Fruit fly (Drosophila melanogaster) whole organism, embryonic: ENCODE measurements around the gene kra.

Source experiments
- Antp ChIP-seq: fragments of 200-800 bp; sonication (Bioruptor generic); optimal IDR thresholded peaks from 3 replicates; lab custom pipeline; 2016; ENCODE audit warnings: missing biosample characterization, missing genetic modification characterization
- B-H1 ChIP-seq: fragments of 200-800 bp; sonication (Bioruptor generic); IDR thresholded peaks from 3 replicates; pipeline ENCODE4 v1.3.6; 2022; ENCODE audit warnings: missing biosample characterization, missing genetic modification characterization
- B-H2 ChIP-seq: fragments of 200-800 bp; sonication (Bioruptor generic); optimal IDR thresholded peaks from 2 replicates; lab custom pipeline; 2018; ENCODE audit warnings: missing biosample characterization, mild to moderate bottlenecking, missing genetic modification characterization
- CG10366 ChIP-seq: fragments of 200-800 bp; sonication (Bioruptor generic); IDR thresholded peaks from 2 replicates; pipeline ENCODE4 v1.3.6; 2022; ENCODE audit warnings: missing biosample characterization, missing genetic modification characterization
- CG10959 ChIP-seq: fragments of 200-800 bp; sonication (Bioruptor generic); IDR thresholded peaks from 2 replicates; pipeline ENCODE4 v1.3.6; 2022; ENCODE audit warnings: missing biosample characterization, missing genetic modification characterization
- CG11456 ChIP-seq: fragments of 200-800 bp; sonication (Bioruptor generic); IDR thresholded peaks from 3 replicates; pipeline ENCODE4 v1.3.6; 2022; ENCODE audit warnings: missing biosample characterization, missing genetic modification characterization
- CG12155 ChIP-seq: fragments of 200-800 bp; sonication (Bioruptor generic); optimal IDR thresholded peaks from 3 replicates; lab custom pipeline; 2016; ENCODE audit warnings: missing biosample characterization, missing genetic modification characterization
- CG13894 ChIP-seq: fragments of 200-800 bp; sonication (Bioruptor generic); optimal IDR thresholded peaks from 3 replicates; lab custom pipeline; 2018; ENCODE audit warnings: missing biosample characterization, mild to moderate bottlenecking, missing genetic modification characterization, moderate library complexity
- CG15479 ChIP-seq: fragments of 200-800 bp; sonication (Bioruptor generic); optimal IDR thresholded peaks from 3 replicates; lab custom pipeline; 2019; ENCODE audit warnings: missing biosample characterization, mild to moderate bottlenecking, missing genetic modification characterization, moderate library complexity
- CG15601 ChIP-seq: fragments of 200-800 bp; sonication (Bioruptor generic); optimal IDR thresholded peaks from 3 replicates; lab custom pipeline; 2019; ENCODE audit warnings: missing biosample characterization, mild to moderate bottlenecking, missing genetic modification characterization, moderate library complexity
- CG15696 ChIP-seq: fragments of 200-800 bp; sonication (Bioruptor generic); optimal IDR thresholded peaks from 2 replicates; lab custom pipeline; 2019; ENCODE audit warnings: missing biosample characterization, mild to moderate bottlenecking, missing genetic modification characterization, moderate library complexity
- CG1832 ChIP-seq: fragments of 200-800 bp; sonication (Bioruptor generic); optimal IDR thresholded peaks from 2 replicates; lab custom pipeline; 2017; ENCODE audit warnings: missing biosample characterization, mild to moderate bottlenecking, missing genetic modification characterization, inconsistent platforms
- CG18619 ChIP-seq: fragments of 200-800 bp; sonication (Bioruptor generic); optimal IDR thresholded peaks from 3 replicates; lab custom pipeline; 2017; ENCODE audit warnings: missing biosample characterization, mild to moderate bottlenecking, missing genetic modification characterization
- CG2199 ChIP-seq: fragments of 200-800 bp; sonication (Bioruptor generic); IDR thresholded peaks from 3 replicates; pipeline ENCODE4 v1.3.6; 2022; ENCODE audit warnings: missing biosample characterization, missing genetic modification characterization
- CG2889 ChIP-seq: fragments of 200-800 bp; sonication (Bioruptor generic); IDR thresholded peaks from 3 replicates; pipeline ENCODE4 v1.3.6; 2022; ENCODE audit warnings: missing biosample characterization, missing genetic modification characterization
- CG32532 ChIP-seq: fragments of 200-800 bp; sonication (Bioruptor generic); IDR thresholded peaks from 2 replicates; pipeline ENCODE4 v1.3.6; 2022; ENCODE audit warnings: missing biosample characterization, missing genetic modification characterization
- CG32772 ChIP-seq: fragments of 200-800 bp; sonication (Bioruptor generic); IDR thresholded peaks from 2 replicates; pipeline ENCODE4 v1.3.6; 2022; ENCODE audit warnings: missing biosample characterization, missing genetic modification characterization
- CG34376 ChIP-seq: fragments of 200-800 bp; sonication (Bioruptor generic); optimal IDR thresholded peaks from 2 replicates; lab custom pipeline; 2018; ENCODE audit warnings: missing biosample characterization, mild to moderate bottlenecking, missing genetic modification characterization
- CG3995 ChIP-seq: fragments of 200-800 bp; sonication (Bioruptor generic); optimal IDR thresholded peaks from 3 replicates; lab custom pipeline; 2016; ENCODE audit warnings: missing biosample characterization, missing genetic modification characterization
- CG6272 ChIP-seq: fragments of 200-800 bp; sonication (Bioruptor generic); IDR thresholded peaks from 2 replicates; pipeline ENCODE4 v1.3.6; 2022; ENCODE audit warnings: missing biosample characterization, missing genetic modification characterization
- CG6654 ChIP-seq: fragments of 200-800 bp; sonication (Bioruptor generic); optimal IDR thresholded peaks from 2 replicates; lab custom pipeline; 2017; ENCODE audit warnings: missing biosample characterization, mild to moderate bottlenecking, missing genetic modification characterization
- CG6683 ChIP-seq: fragments of 200-800 bp; sonication (Bioruptor generic); optimal IDR thresholded peaks from 2 replicates; lab custom pipeline; 2017; ENCODE audit warnings: missing biosample characterization, mild to moderate bottlenecking, missing genetic modification characterization, missing genetic modification reagents
- CG6765 ChIP-seq: fragments of 200-800 bp; sonication (Bioruptor generic); optimal IDR thresholded peaks from 3 replicates; lab custom pipeline; 2017; ENCODE audit warnings: missing biosample characterization, mild to moderate bottlenecking, missing genetic modification characterization
- CG7556 ChIP-seq: fragments of 200-800 bp; sonication (Bioruptor generic); optimal IDR thresholded peaks from 2 replicates; lab custom pipeline; 2017; ENCODE audit warnings: missing biosample characterization, mild to moderate bottlenecking, missing genetic modification characterization
- CG7745 ChIP-seq: fragments of 200-800 bp; sonication (Bioruptor generic); optimal IDR thresholded peaks from 2 replicates; lab custom pipeline; 2018; ENCODE audit warnings: missing biosample characterization, mild to moderate bottlenecking, missing genetic modification characterization, moderate library complexity
- CG7786 ChIP-seq: fragments of 200-800 bp; sonication (Bioruptor generic); optimal IDR thresholded peaks from 2 replicates; lab custom pipeline; 2016; ENCODE audit warnings: missing biosample characterization, missing genetic modification characterization
- CG8924 ChIP-seq: fragments of 200-800 bp; optimal IDR thresholded peaks from 3 replicates; lab custom pipeline; 2019; ENCODE audit warnings: missing biosample characterization, mild to moderate bottlenecking, missing genetic modification characterization, moderate library complexity
- CG9876 ChIP-seq: fragments of 200-800 bp; sonication (Bioruptor generic); optimal IDR thresholded peaks from 2 replicates; lab custom pipeline; 2016; ENCODE audit warnings: missing biosample characterization, missing genetic modification characterization
- Chrac-16 ChIP-seq: fragments of 200-800 bp; sonication (Bioruptor generic); optimal IDR thresholded peaks from 3 replicates; lab custom pipeline; 2016; ENCODE audit warnings: missing biosample characterization, missing genetic modification characterization
- Dip3 ChIP-seq: fragments of 200-800 bp; sonication (Bioruptor generic); optimal IDR thresholded peaks from 3 replicates; lab custom pipeline; 2016; ENCODE audit warnings: missing biosample characterization, missing genetic modification characterization
- E2f1 ChIP-seq: fragments of 200-800 bp; sonication (Bioruptor generic); IDR thresholded peaks from 2 replicates; pipeline ENCODE4 v1.3.6; 2022; ENCODE audit warnings: missing biosample characterization, missing genetic modification characterization
- H2.0 ChIP-seq: fragments of 200-800 bp; sonication (Bioruptor generic); IDR thresholded peaks from 2 replicates; pipeline ENCODE4 v1.3.6; 2022; ENCODE audit warnings: missing biosample characterization, missing genetic modification characterization
- MBD-R2 ChIP-seq: fragments of 200-800 bp; sonication (Bioruptor generic); IDR thresholded peaks from 2 replicates; pipeline ENCODE4 v1.3.6; 2022; ENCODE audit warnings: missing biosample characterization, missing genetic modification characterization
- Ptx1 ChIP-seq: fragments of 200-800 bp; sonication (Bioruptor generic); IDR thresholded peaks from 2 replicates; pipeline ENCODE4 v1.3.6; 2022; ENCODE audit warnings: missing biosample characterization, missing genetic modification characterization
- Scr ChIP-seq: fragments of 200-800 bp; sonication (Bioruptor generic); IDR thresholded peaks from 2 replicates; pipeline ENCODE4 v1.3.6; 2022; ENCODE audit warnings: missing biosample characterization, missing genetic modification characterization; ENCODE audit not compliant: partially characterized antibody
- Ssrp ChIP-seq: fragments of 200-800 bp; sonication (Bioruptor generic); optimal IDR thresholded peaks from 2 replicates; lab custom pipeline; 2018; ENCODE audit warnings: missing biosample characterization, mild to moderate bottlenecking, missing genetic modification characterization, moderate library complexity
- bab2 ChIP-seq: fragments of 200-800 bp; sonication (Bioruptor generic); optimal IDR thresholded peaks from 2 replicates; lab custom pipeline; 2016; ENCODE audit warnings: missing biosample characterization, missing genetic modification characterization
- croc ChIP-seq: fragments of 200-800 bp; sonication (Bioruptor generic); conservative IDR thresholded peaks from 3 replicates; pipeline ENCODE4 v1.3.6; 2022; ENCODE audit warnings: missing biosample characterization, missing genetic modification characterization
- da ChIP-seq: fragments of 200-800 bp; sonication (Bioruptor generic); optimal IDR thresholded peaks from 2 replicates; lab custom pipeline; 2016; ENCODE audit warnings: missing biosample characterization, missing genetic modification characterization
- dm ChIP-seq: fragments of 200-800 bp; sonication (Bioruptor generic); optimal IDR thresholded peaks from 3 replicates; lab custom pipeline; 2016; ENCODE audit warnings: missing biosample characterization, missing genetic modification characterization
- ftz-f1 ChIP-seq: fragments of 200-800 bp; sonication (Bioruptor generic); optimal IDR thresholded peaks from 2 replicates; lab custom pipeline; 2016; ENCODE audit warnings: missing biosample characterization, missing genetic modification characterization
- ham ChIP-seq: fragments of 200-800 bp; sonication (Bioruptor generic); IDR thresholded peaks from 2 replicates; pipeline ENCODE4 v1.3.6; 2022; ENCODE audit warnings: missing biosample characterization, missing genetic modification characterization
- nerfin-2 ChIP-seq: fragments of 200-800 bp; sonication (Bioruptor generic); IDR thresholded peaks from 2 replicates; pipeline ENCODE4 v1.3.6; 2022; ENCODE audit warnings: missing biosample characterization, missing genetic modification characterization; ENCODE audit not compliant: partially characterized antibody
- row ChIP-seq: fragments of 200-800 bp; sonication (Bioruptor generic); IDR thresholded peaks from 3 replicates; pipeline ENCODE4 v1.3.6; 2022; ENCODE audit warnings: missing biosample characterization, missing genetic modification characterization
- salm ChIP-seq: fragments of 200-800 bp; sonication (Bioruptor generic); optimal IDR thresholded peaks from 2 replicates; lab custom pipeline; 2018; ENCODE audit warnings: missing biosample characterization, mild to moderate bottlenecking, missing genetic modification characterization
- sc ChIP-seq, 3 experiments: fragments of >200 bp in 2 of 3; fragments of 200-800 bp in 1 of 3; sonication (Bioruptor generic) in 1 of 3; optimal IDR thresholded peaks; 2 replicates in 2 of 3; 3 replicates in 1 of 3; lab custom pipeline; 2017; ENCODE audit warnings: mild to moderate bottlenecking in 1 of 3, missing biosample characterization in 1 of 3, missing genetic modification characterization in 1 of 3, missing genetic modification reagents in 1 of 3
- schlank ChIP-seq: fragments of 200-800 bp; sonication (Bioruptor generic); optimal IDR thresholded peaks from 2 replicates; lab custom pipeline; 2018; ENCODE audit warnings: missing biosample characterization, mild to moderate bottlenecking, missing genetic modification characterization
- sna ChIP-seq: fragments of 200-800 bp; sonication (Bioruptor generic); IDR thresholded peaks from 2 replicates; pipeline ENCODE4 v1.3.6; 2022; ENCODE audit warnings: missing biosample characterization, missing genetic modification characterization; ENCODE audit not compliant: partially characterized antibody
- ttk ChIP-seq: fragments of 200-800 bp; sonication (Bioruptor generic); IDR thresholded peaks from 2 replicates; pipeline ENCODE4 v2.1.2; 2022; ENCODE audit warnings: missing biosample characterization, missing genetic modification characterization
- zen ChIP-seq: fragments of 200-800 bp; sonication (Bioruptor generic); optimal IDR thresholded peaks from 3 replicates; lab custom pipeline; 2018; ENCODE audit warnings: missing biosample characterization, mild to moderate bottlenecking, missing genetic modification characterization, moderate library complexity

The kra gene

dm6 chr3R:5568590-5568989, 32.3 kb downstream of the kra start, which contains the start of the genes CG2931 and Rheb (continued):
- TF ChIP-seq CG2199 (0 out of 3 replicates have a peak, but pooled peaks have one; percentile 12), CG6765 (GFP tag; lab: Kevin White, UChicago) (peak; percentile 33), MBD-R2 (peak; percentile 72), ftz-f1 (GFP tag; lab: Kevin White, UChicago) (no peak), CG34376 (no peak), CG32532 (GFP tag; lab: Robert Waterston, UW) (peak; percentile 71), CG7786 (GFP tag; lab: Kevin White, UChicago) (peak; percentile 19), nerfin-2 (GFP tag; lab: Robert Waterston, UW) (0 out of 2 replicates have a peak, but pooled peaks have one; percentile 30), CG15479 (GFP tag; lab: Kevin White, UChicago) (peak; percentile 51), sc (optimal IDR thresholded peaks at IDR 0.05; lab: Kevin White, UChicago) (no peak), sc (GFP tag; optimal IDR thresholded peaks at IDR 0.05; lab: Kevin White, UChicago) (no peak), CG7745 (tag; lab: Kevin White, UChicago) (no peak), sna (GFP tag; lab: Robert Waterston, UW) (peak; percentile 89), Dip3 (GFP tag; lab: Kevin White, UChicago) (peak; percentile 53), CG10366 (GFP tag; lab: Robert Waterston, UW) (peak; percentile 70), CG6272 (GFP tag; lab: Robert Waterston, UW) (peak; percentile 68), CG18619 (GFP tag; lab: Kevin White, UChicago) (peak; percentile 12), CG2889 (GFP tag; lab: Robert Waterston, UW) (no peak), Scr (GFP tag; lab: Robert Waterston, UW) (peak; percentile 85), Antp (GFP tag; lab: Kevin White, UChicago) (peak; percentile 28), zen (peak; percentile 62), CG3995 (GFP tag; lab: Kevin White, UChicago) (peak; percentile 53), H2.0 (peak; percentile 49; the same call in 1 of the 2 replicates), da (GFP tag; lab: Kevin White, UChicago) (no peak), ttk (GFP tag; lab: Robert Waterston, UW) (0 out of 2 replicates have a peak, but pooled peaks have one; percentile 57), CG11456 (0 out of 3 replicates have a peak, but pooled peaks have one; percentile 28), CG9876 (GFP tag; lab: Kevin White, UChicago) (no peak), salm (tag; lab: Kevin White, UChicago) (peak; percentile 16), bab2 (GFP tag; lab: Kevin White, UChicago) (no peak), CG32772 (GFP tag; lab: Robert Waterston, UW) (peak; percentile 60), ham (GFP tag; lab: Robert Waterston, UW) (no peak), B-H1 (GFP tag; lab: Robert Waterston, UW) (no peak; the same call in 2 of the 3 replicates), croc (GFP tag; lab: Robert Waterston, UW) (peak; percentile 30; the same call in 1 of the 3 replicates), B-H2 (GFP tag; lab: Kevin White, UChicago) (peak; percentile 72), CG6683 (GFP tag; lab: Kevin White, UChicago) (peak; percentile 8), CG10959 (GFP tag; lab: Robert Waterston, UW) (no peak), Ssrp (tag; lab: Kevin White, UChicago) (peak; percentile 37), CG8924 (peak; percentile 72), row (GFP tag; lab: Robert Waterston, UW) (peak; percentile 94), Ptx1 (peak; percentile 79), schlank (no peak), CG15696 (tag; lab: Kevin White, UChicago) (peak; percentile 53), CG15601 (tag; lab: Kevin White, UChicago) (peak; percentile 71), Chrac-16 (peak; percentile 67), dm (GFP tag; lab: Kevin White, UChicago) (peak; percentile 16), E2f1 (GFP tag; lab: Robert Waterston, UW) (peak; percentile 55; the same call in 1 of the 2 replicates), CG7556 (GFP tag; lab: Kevin White, UChicago) (peak; percentile 20), CG13894 (tag; lab: Kevin White, UChicago) (peak; percentile 63), CG6654 (GFP tag; lab: Kevin White, UChicago) (no peak), CG1832 (GFP tag; lab: Kevin White, UChicago) (no peak), CG12155 (GFP tag; lab: Kevin White, UChicago) (peak; percentile 71)
